Worm (Caenorhabditis elegans): ENCODE data around the gene fbxa-42.

DNA sequence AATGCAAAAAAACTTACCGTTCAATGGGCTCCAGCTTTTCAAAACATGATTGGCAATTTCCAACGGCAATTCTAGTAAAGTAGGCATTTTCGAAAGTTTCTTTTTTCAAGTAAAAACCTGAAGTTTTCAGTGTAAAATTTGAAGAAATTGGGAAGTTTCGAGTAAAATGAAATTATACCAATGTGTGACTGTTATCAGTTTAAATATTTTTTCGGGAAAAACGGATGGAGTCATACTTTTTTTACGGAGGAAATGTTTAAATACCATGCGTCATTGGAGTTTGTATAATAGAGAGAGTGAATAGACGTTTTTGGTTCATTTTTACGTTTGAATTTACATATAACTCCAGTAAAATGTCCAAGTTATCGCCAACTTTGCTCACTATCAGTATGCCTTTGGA, 41.8 kb downstream of the fbxa-42 start, which contains the start of gene fbxa-12:
- TF ChIP-seq snpc-4 (tag; optimal IDR thresholded peaks at IDR 0.05): no peak
- TF ChIP-seq blmp-1 (tag; optimal IDR thresholded peaks at IDR 0.05): no peak
- no peak for TF ChIP-seq nhr-28 (tag; optimal IDR thresholded peaks at IDR 0.05)
- TF ChIP-seq mep-1 (tag; optimal IDR thresholded peaks at IDR 0.05): no peak
- TF ChIP-seq lin-13 (tag; optimal IDR thresholded peaks at IDR 0.05): no peak
- TF ChIP-seq ces-1 (GFP tag; optimal IDR thresholded peaks at IDR 0.05): no peak
- TF ChIP-seq unc-62 (GFP tag; optimal IDR thresholded peaks at IDR 0.05): no peak
- no peak for TF ChIP-seq drap-1 (GFP tag; optimal IDR thresholded peaks at IDR 0.05)
- no peak for TF ChIP-seq unc-39 (tag; optimal IDR thresholded peaks at IDR 0.05)
